Fruit fly (Drosophila melanogaster): ENCODE results near the gene AP-2mu.

DNA sequence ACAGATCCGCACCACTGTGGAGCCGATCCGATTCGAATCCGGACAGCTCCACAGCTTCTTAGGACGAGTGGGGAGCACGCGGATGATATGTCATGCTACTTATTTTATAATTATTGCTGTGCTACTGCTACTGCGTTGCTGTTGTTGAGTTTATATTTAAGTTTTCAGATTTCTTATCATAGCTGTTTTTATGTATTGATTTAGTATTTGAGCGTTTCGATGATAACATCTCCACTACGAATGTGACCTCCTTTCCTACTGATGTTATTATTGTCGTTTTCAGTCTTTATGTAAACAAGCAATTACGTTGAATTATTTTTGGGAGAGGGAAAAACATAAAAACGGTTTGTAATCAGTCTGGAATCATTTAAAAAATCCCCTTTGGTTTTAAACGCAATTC, 6.2 kb upstream of the AP-2mu start:
- no peak for TF ChIP-seq CG9948 (tag; optimal IDR thresholded peaks at IDR 0.05)
- no peak for TF ChIP-seq CG12605 (GFP tag; IDR thresholded peaks at IDR 0.05)
- TF ChIP-seq CG15710 (tag; optimal IDR thresholded peaks at IDR 0.05): no peak
- no peak for TF ChIP-seq CG13204 (GFP tag; optimal IDR thresholded peaks at IDR 0.05)
- no peak for TF ChIP-seq rn (GFP tag; IDR thresholded peaks at IDR 0.05)
- TF ChIP-seq CG10348 (GFP tag; IDR thresholded peaks at IDR 0.05): no peak
